Fruit fly (Drosophila melanogaster): ENCODE data around the gene JhI-21.

The JhI-21 gene

dm6 chr2L:12103231-12104210, 47.7 kb upstream of the JhI-21 start, which contains the start of the genes Patsas and ThrRS (continued):
- TF ChIP-seq Aef1 (GFP tag; IDR thresholded peaks at IDR 0.05) (peak; percentile 86), Max (GFP tag; optimal IDR thresholded peaks at IDR 0.05) (peak; percentile 82), CG5180 (GFP tag; optimal IDR thresholded peaks at IDR 0.05) (no peak), Poxn (GFP tag; IDR thresholded peaks at IDR 0.05) (peak; percentile 65; the same call in 1 of the 2 replicates), CG11398 (GFP tag; optimal IDR thresholded peaks at IDR 0.05) (no peak), twi (tag; optimal IDR thresholded peaks at IDR 0.05) (peak; percentile 79), tna (GFP tag; IDR thresholded peaks at IDR 0.05; ENCODE audit: partially characterized antibody) (no peak), BEAF-32 (GFP tag; optimal IDR thresholded peaks at IDR 0.05) (peak; percentile 38), dan (GFP tag; IDR thresholded peaks at IDR 0.05) (peak; percentile 53; the same call in 1 of the 2 replicates), D19A (tag; optimal IDR thresholded peaks at IDR 0.05) (peak; percentile 70), CG10321 (GFP tag; IDR thresholded peaks at IDR 0.05) (no peak), vnd (GFP tag; IDR thresholded peaks at IDR 0.05; ENCODE audit: partially characterized antibody) (no peak), CG13624 (GFP tag; optimal IDR thresholded peaks at IDR 0.05) (peak; percentile 78), da (GFP tag; optimal IDR thresholded peaks at IDR 0.05) (no peak), CG10654 (GFP tag; optimal IDR thresholded peaks at IDR 0.05) (peak; percentile 82), jumu (GFP tag; optimal IDR thresholded peaks at IDR 0.05) (peak; percentile 54), Deaf1 (tag; optimal IDR thresholded peaks at IDR 0.05) (no peak), Scr (GFP tag; IDR thresholded peaks at IDR 0.05; ENCODE audit: partially characterized antibody) (no peak), CG3281 (GFP tag; optimal IDR thresholded peaks at IDR 0.05) (peak; percentile 84), CG10274 (GFP tag; optimal IDR thresholded peaks at IDR 0.05) (peak; percentile 49), CG1602 (GFP tag; optimal IDR thresholded peaks at IDR 0.05) (peak; percentile 86), CG2116 (GFP tag; optimal IDR thresholded peaks at IDR 0.05) (peak; percentile 90), odd (GFP tag; optimal IDR thresholded peaks at IDR 0.05) (no peak), dimm (GFP tag; IDR thresholded peaks at IDR 0.05) (peak; percentile 53), trem (tag; optimal IDR thresholded peaks at IDR 0.05) (peak; percentile 73), sisA (GFP tag; IDR thresholded peaks at IDR 0.05) (peak; percentile 86), az2 (GFP tag; optimal IDR thresholded peaks at IDR 0.05) (peak; percentile 87), Fer2 (tag; optimal IDR thresholded peaks at IDR 0.05) (peak; percentile 84), CG18011 (GFP tag; optimal IDR thresholded peaks at IDR 0.05) (peak; percentile 52), CG1603 (tag; optimal IDR thresholded peaks at IDR 0.05) (peak; percentile 65), Asciz (GFP tag; optimal IDR thresholded peaks at IDR 0.05) (peak; percentile 72), Ets97D (GFP tag; optimal IDR thresholded peaks at IDR 0.05) (peak; percentile 79), Hmx (GFP tag; optimal IDR thresholded peaks at IDR 0.05) (peak; percentile 41), CG13287 (GFP tag; IDR thresholded peaks at IDR 0.05; ENCODE audit: partially characterized antibody) (no peak; the same call in 1 of the 2 replicates), sim (GFP tag; IDR thresholded peaks at IDR 0.05) (0 out of 2 replicates have a peak, but pooled peaks have one; percentile 47), Gug (GFP tag; IDR thresholded peaks at IDR 0.05) (peak; percentile 73; the same call in 3 of the 4 replicates), ERR (GFP tag; optimal IDR thresholded peaks at IDR 0.05) (peak; percentile 35), CG8290 (GFP tag; optimal IDR thresholded peaks at IDR 0.05) (peak; percentile 78), CG8290 (tag; optimal IDR thresholded peaks at IDR 0.05) (no peak), CG11723 (GFP tag; optimal IDR thresholded peaks at IDR 0.05) (peak; percentile 63), Dp (GFP tag; optimal IDR thresholded peaks at IDR 0.05) (peak; percentile 75), jigr1 (GFP tag; IDR thresholded peaks at IDR 0.05) (peak; percentile 80), GATAe (GFP tag; conservative IDR thresholded peaks at IDR 0.05) (peak; percentile 47), MTF-1 (GFP tag; optimal IDR thresholded peaks at IDR 0.05; ENCODE audit: borderline replicate concordance) (peak; percentile 50), CG31388 (GFP tag; optimal IDR thresholded peaks at IDR 0.05) (peak; percentile 69), CG1529 (GFP tag; optimal IDR thresholded peaks at IDR 0.05) (peak; percentile 42), CG8944 (GFP tag; optimal IDR thresholded peaks at IDR 0.05) (peak; percentile 69), wor (GFP tag; IDR thresholded peaks at IDR 0.05) (peak; percentile 32; the same call in 1 of the 2 replicates)
